Worm (Caenorhabditis elegans) whole organism, L2 larva: ENCODE data around the gene mrps-26.
A peak's percentile ranks its signal among the peaks of the same experiment; 100 is the strongest.

Experiments
- C34F6.9 ChIP-seq: fragments of 150-350 bp; optimal IDR thresholded peaks from 2 replicates; lab custom pipeline; 2014; ENCODE audit warnings: missing biosample characterization, missing genetic modification characterization
- F13H6.1 ChIP-seq: sonication (generic microtip); optimal IDR thresholded peaks from 2 replicates; lab custom pipeline; 2016; ENCODE audit warnings: missing genetic modification characterization, missing compliant biosample characterization
- Y55F3AM.14 ChIP-seq: fragments of 200-800 bp; sonication (Bioruptor generic); optimal IDR thresholded peaks from 2 replicates; lab custom pipeline; 2018; ENCODE audit warnings: mild to moderate bottlenecking, missing genetic modification characterization, missing compliant biosample characterization
- ZK546.5 ChIP-seq: sonication (generic microtip); optimal IDR thresholded peaks from 2 replicates; lab custom pipeline; 2017; ENCODE audit warnings: missing biosample characterization, missing genetic modification characterization
- ama-1 ChIP-seq: fragments of 150-350 bp; optimal IDR thresholded peaks from 2 replicates; lab custom pipeline; 2018; ENCODE audit warnings: inconsistent platforms
- ceh-82 ChIP-seq: fragments of 150-350 bp; optimal IDR thresholded peaks from 2 replicates; lab custom pipeline; 2014; ENCODE audit warnings: missing biosample characterization, missing genetic modification characterization
- crh-2 ChIP-seq: sonication (generic microtip); optimal IDR thresholded peaks from 2 replicates; lab custom pipeline; 2017; ENCODE audit warnings: missing biosample characterization, missing genetic modification characterization
- egl-27 ChIP-seq: sonication (generic microtip); optimal IDR thresholded peaks from 3 replicates; lab custom pipeline; 2017; ENCODE audit warnings: missing biosample characterization, missing genetic modification reagents, missing genetic modification characterization
- elt-1 ChIP-seq: fragments of 150-350 bp; optimal IDR thresholded peaks from 2 replicates; lab custom pipeline; 2014; ENCODE audit warnings: missing biosample characterization, missing genetic modification characterization
- elt-3 ChIP-seq: sonication (generic microtip); optimal IDR thresholded peaks from 2 replicates; lab custom pipeline; 2017; ENCODE audit warnings: missing biosample characterization, missing genetic modification characterization
- fos-1 ChIP-seq: fragments of 150-350 bp; optimal IDR thresholded peaks from 2 replicates; lab custom pipeline; 2014; ENCODE audit warnings: missing biosample characterization, missing genetic modification characterization
- gmeb-1 ChIP-seq: fragments of 150-350 bp; optimal IDR thresholded peaks from 2 replicates; lab custom pipeline; 2014; ENCODE audit warnings: missing biosample characterization, missing genetic modification characterization
- lin-11 ChIP-seq: fragments of 150-350 bp; sonication (generic microtip); optimal IDR thresholded peaks from 2 replicates; lab custom pipeline; 2014; ENCODE audit warnings: missing biosample characterization, missing genetic modification characterization, inconsistent platforms, mixed read lengths
- lin-13 ChIP-seq: fragments of 150-350 bp; optimal IDR thresholded peaks from 2 replicates; lab custom pipeline; 2014; ENCODE audit warnings: missing biosample characterization, missing genetic modification reagents, missing genetic modification characterization
- lin-39 ChIP-seq: fragments of 150-350 bp; optimal IDR thresholded peaks from 2 replicates; lab custom pipeline; 2014; ENCODE audit warnings: missing biosample characterization, missing genetic modification reagents, missing genetic modification characterization
- lsy-2 ChIP-seq, 2 experiments: fragments of 150-350 bp in 1 of 2; sonication (generic microtip) in 1 of 2; optimal IDR thresholded peaks; 2 replicates each; lab custom pipeline; 2014 to 2017; ENCODE audit warnings: missing biosample characterization in 2 of 2, missing genetic modification characterization in 2 of 2
- mab-5 ChIP-seq: fragments of 150-350 bp; optimal IDR thresholded peaks from 2 replicates; lab custom pipeline; 2014; ENCODE audit warnings: missing biosample characterization, missing genetic modification characterization
- mbf-1 ChIP-seq: sonication (generic microtip); optimal IDR thresholded peaks from 2 replicates; lab custom pipeline; 2017; ENCODE audit warnings: missing biosample characterization, missing genetic modification characterization
- mdl-1 ChIP-seq, 2 experiments: fragments of 150-350 bp in 1 of 2; sonication (generic microtip) in 1 of 2; optimal IDR thresholded peaks; 2 replicates each; lab custom pipeline; 2017; ENCODE audit warnings: missing biosample characterization in 2 of 2, missing genetic modification characterization in 2 of 2
- nhr-10 ChIP-seq: sonication (generic microtip); optimal IDR thresholded peaks from 2 replicates; lab custom pipeline; 2017; ENCODE audit warnings: missing biosample characterization, missing genetic modification characterization
- nhr-11 ChIP-seq: fragments of 150-350 bp; optimal IDR thresholded peaks from 2 replicates; lab custom pipeline; 2014; ENCODE audit warnings: missing biosample characterization, missing genetic modification characterization
- nhr-12 ChIP-seq: fragments of 150-350 bp; optimal IDR thresholded peaks from 2 replicates; lab custom pipeline; 2014; ENCODE audit warnings: missing biosample characterization, missing genetic modification characterization
- nhr-129 ChIP-seq: fragments of 150-350 bp; optimal IDR thresholded peaks from 2 replicates; lab custom pipeline; 2014; ENCODE audit warnings: missing biosample characterization, missing genetic modification characterization
- nhr-25 ChIP-seq: fragments of 150-350 bp; sonication (generic microtip); optimal IDR thresholded peaks from 3 replicates; lab custom pipeline; 2014; ENCODE audit warnings: missing biosample characterization, missing genetic modification characterization
- nhr-77 ChIP-seq: fragments of 150-350 bp; optimal IDR thresholded peaks from 2 replicates; lab custom pipeline; 2014; ENCODE audit warnings: missing biosample characterization, missing genetic modification characterization
- peb-1 ChIP-seq: fragments of 150-350 bp; optimal IDR thresholded peaks from 2 replicates; lab custom pipeline; 2014; ENCODE audit warnings: missing biosample characterization, missing genetic modification characterization
- skn-1 ChIP-seq: sonication (generic microtip); optimal IDR thresholded peaks from 2 replicates; lab custom pipeline; 2017; ENCODE audit warnings: missing biosample characterization, missing genetic modification characterization
- sma-9 ChIP-seq, 2 experiments: fragments of 150-350 bp in 1 of 2; sonication (generic microtip) in 1 of 2; optimal IDR thresholded peaks; 2 replicates each; lab custom pipeline; 2014 to 2016; ENCODE audit warnings: missing genetic modification characterization in 2 of 2, mild to moderate bottlenecking in 1 of 2, missing biosample characterization in 1 of 2, missing compliant biosample characterization in 1 of 2, missing genetic modification reagents in 1 of 2, moderate library complexity in 1 of 2
- snpc-4 ChIP-seq: fragments of 150-350 bp; optimal IDR thresholded peaks from 2 replicates; lab custom pipeline; 2014; ENCODE audit warnings: missing biosample characterization, missing genetic modification characterization
- unc-39 ChIP-seq: fragments of 150-350 bp; optimal IDR thresholded peaks from 2 replicates; lab custom pipeline; 2014; ENCODE audit warnings: missing biosample characterization, missing genetic modification characterization
- unc-55 ChIP-seq: fragments of 150-350 bp; sonication (generic microtip); optimal IDR thresholded peaks from 3 replicates; lab custom pipeline; 2014; ENCODE audit warnings: missing biosample characterization, missing genetic modification reagents, missing genetic modification characterization
- ztf-11 ChIP-seq: sonication (generic microtip); optimal IDR thresholded peaks from 2 replicates; lab custom pipeline; 2017; ENCODE audit warnings: missing biosample characterization, missing genetic modification characterization
- ztf-4 ChIP-seq: fragments of 150-350 bp; optimal IDR thresholded peaks from 2 replicates; lab custom pipeline; 2014; ENCODE audit warnings: missing biosample characterization, missing genetic modification characterization

The mrps-26 gene

DNA sequence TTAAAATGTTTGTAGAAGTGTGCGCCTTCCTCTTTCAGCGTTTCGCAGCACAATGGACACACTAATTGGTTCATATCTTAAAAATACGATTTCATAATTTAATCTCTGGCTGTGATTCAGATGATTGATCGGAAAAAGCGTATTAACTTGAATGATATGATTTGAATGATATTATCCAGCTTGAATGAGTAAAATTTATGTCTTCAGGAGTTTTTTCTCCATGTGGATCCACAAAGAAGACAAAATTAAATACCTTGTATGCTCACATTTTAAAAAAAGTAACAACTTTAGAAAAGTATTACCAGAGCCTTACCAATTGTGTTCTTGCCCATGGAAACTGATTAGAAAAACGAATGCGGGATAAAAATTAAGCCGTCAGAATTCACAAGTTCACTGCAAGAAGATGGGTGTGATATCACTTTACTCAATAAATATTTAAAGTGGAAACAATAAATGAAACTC is 39.0 kb downstream of the mrps-26 start, which contains the start of gene ztf-8:
Gene ztf-8 (minus strand): TSS at position 76 of the 462 bp plus-strand sequence.
- TF ChIP-seq ceh-82 (tag; lab: Kevin White, UChicago) (no peak), C34F6.9 (tag; lab: Kevin White, UChicago) (peak; percentile 25), nhr-25 (no peak), nhr-12 (tag; lab: Kevin White, UChicago) (no peak), lsy-2 (tag; optimal IDR thresholded peaks at IDR 0.05; lab: Kevin White, UChicago) (peak in 1 of 2 experiments; percentile 49), ztf-11 (tag; lab: Kevin White, UChicago) (no peak), unc-39 (tag; lab: Kevin White, UChicago) (no peak), fos-1 (tag; lab: Kevin White, UChicago) (no peak), Y55F3AM.14 (GFP tag; lab: Kevin White, UChicago) (no peak), ama-1 (lab: Kevin White, UChicago) (peak; percentile 37), F13H6.1 (no peak), elt-1 (tag; lab: Kevin White, UChicago) (no peak), snpc-4 (tag; lab: Kevin White, UChicago) (no peak), ztf-4 (tag; lab: Kevin White, UChicago) (peak; percentile 31), crh-2 (peak; percentile 38), nhr-11 (tag; lab: Kevin White, UChicago) (no peak), mab-5 (tag; lab: Kevin White, UChicago) (no peak)

DNA sequence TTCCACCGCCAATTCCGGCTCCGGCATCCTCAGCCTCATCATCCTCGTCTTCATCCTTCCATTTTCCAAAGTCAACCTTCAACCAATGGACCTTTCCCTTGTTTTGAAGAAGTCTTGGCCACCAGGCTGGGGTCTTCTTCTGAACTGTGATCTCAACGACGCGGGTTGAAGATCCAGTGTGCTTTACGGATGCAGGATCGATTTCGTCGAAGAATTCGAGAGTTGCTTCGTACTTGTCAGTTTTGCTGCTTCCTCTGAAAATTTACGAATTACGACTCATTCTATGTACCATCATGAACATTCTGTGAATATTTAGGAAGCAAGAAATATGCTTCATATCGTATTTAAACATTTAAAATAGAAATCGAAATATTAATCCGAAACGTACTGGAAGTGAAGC is 39.8 kb downstream of the mrps-26 start:
- no peak for TF ChIP-seq nhr-10 (tag; lab: Kevin White, UChicago)
- peak; percentile 15 for TF ChIP-seq nhr-129
- TF ChIP-seq ama-1 (lab: Kevin White, UChicago) = peak; percentile 15

DNA sequence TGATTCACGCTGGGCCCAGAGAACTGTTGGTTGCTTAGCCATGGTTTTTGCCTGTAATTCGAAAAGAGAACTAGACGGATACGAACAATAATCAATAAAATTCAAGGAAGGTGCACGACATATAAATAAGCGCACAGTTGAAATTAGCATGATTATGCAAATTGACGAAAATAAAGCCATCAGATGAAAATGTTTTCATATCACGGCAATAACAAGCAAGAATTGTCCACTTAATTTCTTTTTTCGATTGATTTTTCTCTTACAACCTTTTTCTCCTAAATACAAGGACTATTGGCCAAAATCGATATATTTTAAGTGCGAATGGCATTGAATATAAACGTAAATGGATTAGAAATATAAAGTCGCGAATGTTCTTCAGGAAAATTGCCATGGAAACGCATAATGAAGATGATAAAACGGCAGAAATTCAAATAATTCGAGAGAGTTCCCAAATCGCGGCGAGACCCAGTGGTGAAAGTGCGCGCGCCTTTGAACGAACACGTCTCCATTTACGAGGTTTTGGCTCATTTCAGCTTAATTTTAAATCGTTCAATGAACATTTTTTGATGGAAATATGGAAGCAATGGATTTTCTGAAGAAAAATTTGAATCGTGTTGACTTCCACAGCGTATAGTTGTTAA is 40.4 kb downstream of the mrps-26 start, which contains the start of the genes daf-41 and toc-1:
Gene daf-41 (minus strand): TSS at position 51 of the 641 bp plus-strand sequence.
Gene toc-1 (plus strand): TSS at position 537 of the 641 bp plus-strand sequence.
- TF ChIP-seq skn-1 (tag; lab: Kevin White, UChicago) (no peak), lin-13 (GFP tag; lab: Kevin White, UChicago) (peak; percentile 62), crh-2 (peak; percentile 55), fos-1 (tag; lab: Kevin White, UChicago) (peak; percentile 23), F13H6.1 (peak; percentile 4), mbf-1 (tag; lab: Kevin White, UChicago) (no peak), C34F6.9 (tag; lab: Kevin White, UChicago) (peak; percentile 82), ZK546.5 (tag; lab: Kevin White, UChicago) (no peak), nhr-129 (peak; percentile 31), lsy-2 (tag; optimal IDR thresholded peaks at IDR 0.05; lab: Kevin White, UChicago) (peak in 1 of 2 experiments; percentile 73), ztf-4 (tag; lab: Kevin White, UChicago) (peak; percentile 30), lin-11 (peak; percentile 68), unc-55 (GFP tag; lab: Kevin White, UChicago) (peak; percentile 66), snpc-4 (tag; lab: Kevin White, UChicago) (no peak), nhr-25 (peak; percentile 3), nhr-77 (tag; lab: Kevin White, UChicago) (no peak), gmeb-1 (tag; lab: Kevin White, UChicago) (peak; percentile 11)
- TF ChIP-seq, all 48 proteins: peak for 12

DNA sequence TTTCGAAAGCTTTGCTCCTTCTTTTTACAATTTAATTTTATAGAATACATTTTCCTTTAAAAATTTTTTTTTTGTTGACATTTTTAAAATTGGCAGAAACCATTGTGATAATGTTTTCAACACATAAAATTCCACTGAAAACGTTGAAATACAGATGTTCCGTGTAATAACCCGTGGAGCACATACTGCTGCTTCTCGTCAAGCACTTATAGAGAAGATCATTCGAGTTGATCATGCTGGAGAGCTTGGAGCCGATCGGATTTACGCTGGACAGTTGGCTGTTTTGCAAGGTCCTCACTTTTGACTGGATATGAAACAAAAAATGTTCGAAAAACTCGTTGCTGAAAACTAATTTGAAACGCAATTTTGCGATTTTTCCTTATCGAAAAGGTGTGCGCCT is 43.3 kb downstream of the mrps-26 start, which contains the start of gene clk-1:
Gene clk-1 (plus strand): TSS at position 155 of the 400 bp plus-strand sequence.
- TF ChIP-seq F13H6.1 (no peak), C34F6.9 (tag; lab: Kevin White, UChicago) (no peak), lin-13 (GFP tag; lab: Kevin White, UChicago) (no peak), nhr-77 (tag; lab: Kevin White, UChicago) (no peak), ZK546.5 (tag; lab: Kevin White, UChicago) (no peak), lin-11 (no peak), ceh-82 (tag; lab: Kevin White, UChicago) (no peak), elt-3 (tag; lab: Kevin White, UChicago) (no peak), mdl-1 (tag; optimal IDR thresholded peaks at IDR 0.05; lab: Kevin White, UChicago) (no peak), unc-55 (GFP tag; lab: Kevin White, UChicago) (no peak), egl-27 (tag; lab: Kevin White, UChicago) (no peak)

DNA sequence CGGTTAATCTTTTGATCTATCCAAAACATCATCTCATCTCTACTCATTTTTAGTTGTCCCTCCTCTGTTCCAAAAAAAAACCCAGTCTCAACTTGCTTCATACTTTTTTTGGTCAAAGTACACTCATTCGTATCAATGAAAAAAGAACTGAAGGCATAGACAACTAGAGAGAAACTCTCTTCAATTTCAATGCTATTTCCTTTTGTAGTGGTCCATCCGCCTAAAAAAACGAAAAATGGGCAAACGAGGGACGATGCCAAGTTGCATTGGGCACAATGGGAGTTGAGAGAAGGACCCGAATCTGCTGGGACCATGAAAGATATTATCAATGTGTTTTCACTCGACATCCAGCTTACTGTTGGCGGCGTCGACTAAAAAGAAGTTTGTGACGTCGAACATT is 45.8 kb downstream of the mrps-26 start:
- TF ChIP-seq C34F6.9 (tag; lab: Kevin White, UChicago) = peak; percentile 31
- peak; percentile 34 for TF ChIP-seq egl-27 (tag; lab: Kevin White, UChicago)
- no peak for TF ChIP-seq lin-39 (tag; lab: Kevin White, UChicago)
- TF ChIP-seq crh-2 = peak; percentile 17
- TF ChIP-seq peb-1 (tag; lab: Kevin White, UChicago) = no peak
- TF ChIP-seq ztf-11 (tag; lab: Kevin White, UChicago) = no peak
- peak; percentile 43 for TF ChIP-seq nhr-129
- TF ChIP-seq sma-9 (GFP tag; optimal IDR thresholded peaks at IDR 0.05; lab: Kevin White, UChicago) = peak; percentile 14
- TF ChIP-seq sma-9 (tag; optimal IDR thresholded peaks at IDR 0.05; lab: Kevin White, UChicago) = no peak
- TF ChIP-seq unc-55 (GFP tag; lab: Kevin White, UChicago) = peak; percentile 14
- TF ChIP-seq lsy-2 (tag; optimal IDR thresholded peaks at IDR 0.05; lab: Kevin White, UChicago) = peak in 1 of 2 experiments; percentile 46
